Worm (Caenorhabditis elegans) whole organism, L3 larva: ENCODE data around the gene T20G5.13.

Experiments
- ceh-16 ChIP-seq: sonication (generic microtip); optimal IDR thresholded peaks from 2 replicates; lab custom pipeline; 2017; ENCODE audit warnings: missing biosample characterization, missing genetic modification characterization
- lin-15B ChIP-seq: fragments of 150-350 bp; optimal IDR thresholded peaks from 2 replicates; lab custom pipeline; 2014; ENCODE audit warnings: missing biosample characterization, missing genetic modification characterization
- mdl-1 ChIP-seq: fragments of 150-350 bp; optimal IDR thresholded peaks from 2 replicates; lab custom pipeline; 2014; ENCODE audit warnings: missing biosample characterization, missing genetic modification characterization
- nhr-11 ChIP-seq: fragments of 150-350 bp; optimal IDR thresholded peaks from 2 replicates; lab custom pipeline; 2014; ENCODE audit warnings: missing biosample characterization, missing genetic modification characterization
- pqm-1 ChIP-seq: fragments of 150-350 bp; optimal IDR thresholded peaks from 2 replicates; lab custom pipeline; 2017; ENCODE audit warnings: missing biosample characterization, missing genetic modification characterization, inconsistent platforms
- skn-1 ChIP-seq: fragments of 150-350 bp; optimal IDR thresholded peaks from 2 replicates; lab custom pipeline; 2014; ENCODE audit warnings: missing biosample characterization, missing genetic modification characterization
- snpc-4 ChIP-seq: fragments of 150-350 bp; optimal IDR thresholded peaks from 2 replicates; lab custom pipeline; 2014; ENCODE audit warnings: missing biosample characterization, missing genetic modification characterization
- tbx-2 ChIP-seq: sonication (generic microtip); optimal IDR thresholded peaks from 2 replicates; lab custom pipeline; 2016; ENCODE audit warnings: mild to moderate bottlenecking, missing genetic modification characterization, missing compliant biosample characterization

DNA sequence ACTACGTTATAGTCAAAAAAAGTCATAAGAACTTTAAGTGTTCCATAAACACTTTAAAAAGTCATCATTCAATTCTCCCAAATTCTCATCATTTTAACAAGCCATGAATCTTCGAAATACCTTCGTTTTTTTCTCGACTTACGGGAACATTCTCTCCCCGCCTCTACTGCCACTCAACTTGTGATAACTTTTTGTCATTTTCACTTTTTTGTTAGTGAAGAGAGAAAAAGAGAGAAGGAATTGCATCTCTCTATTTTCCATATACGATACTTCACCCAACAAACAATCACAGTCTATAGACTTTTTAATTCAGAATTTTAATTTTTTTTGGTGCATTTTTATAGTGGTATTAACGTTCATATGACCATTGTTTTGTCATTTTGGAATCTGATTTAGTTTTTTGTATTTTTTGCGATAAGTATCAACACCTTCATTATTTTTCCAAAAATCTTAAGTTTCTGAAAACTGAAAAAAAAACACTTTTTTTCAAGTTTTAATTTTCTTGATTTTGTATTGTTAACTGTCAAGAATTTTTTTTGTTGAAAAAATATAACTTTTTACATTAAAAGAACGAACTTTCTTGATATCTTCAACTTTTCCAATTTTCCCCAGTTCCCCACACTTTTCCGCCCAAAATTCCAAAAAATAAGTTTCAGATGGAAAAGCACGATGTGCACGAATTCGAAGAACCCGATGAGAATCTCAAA lies 37.5 kb upstream of the T20G5.13 start, which contains the start of gene Y70G10A.3:
- TF ChIP-seq nhr-11 (no peak), mdl-1 (tag; lab: Kevin White, UChicago) (no peak), pqm-1 (tag; lab: Kevin White, UChicago) (no peak), ceh-16 (tag; lab: Kevin White, UChicago) (no peak), tbx-2 (no peak), lin-15B (no peak), snpc-4 (tag; lab: Kevin White, UChicago) (no peak), skn-1 (tag; lab: Kevin White, UChicago) (no peak)
